Fruit fly (Drosophila melanogaster) whole organism, embryonic: ENCODE data around the gene CG15403.

ENCODE experiments used
- Atf6 ChIP-seq: fragments of 200-800 bp; sonication (Bioruptor generic); IDR thresholded peaks from 2 replicates; pipeline ENCODE4 v1.3.6; 2022; ENCODE audit warnings: missing biosample characterization, missing genetic modification characterization
- B-H1 ChIP-seq: fragments of 200-800 bp; sonication (Bioruptor generic); IDR thresholded peaks from 3 replicates; pipeline ENCODE4 v1.3.6; 2022; ENCODE audit warnings: missing biosample characterization, missing genetic modification characterization
- BEAF-32 ChIP-seq: fragments of 200-800 bp; sonication (Bioruptor generic); optimal IDR thresholded peaks from 3 replicates; lab custom pipeline; 2017; ENCODE audit warnings: missing biosample characterization, missing genetic modification characterization, mild to moderate bottlenecking, moderate library complexity, missing genetic modification reagents
- Bteb2 ChIP-seq: fragments of 200-800 bp; sonication (Bioruptor generic); optimal IDR thresholded peaks from 2 replicates; lab custom pipeline; 2016; ENCODE audit warnings: missing biosample characterization, missing genetic modification characterization
- CG10267 ChIP-seq: fragments of 200-800 bp; sonication (Bioruptor generic); optimal IDR thresholded peaks from 2 replicates; lab custom pipeline; 2018; ENCODE audit warnings: missing biosample characterization, mild to moderate bottlenecking, missing genetic modification characterization, moderate library complexity
- CG10431 ChIP-seq: fragments of 200-800 bp; sonication (Bioruptor generic); optimal IDR thresholded peaks from 3 replicates; lab custom pipeline; 2018; ENCODE audit warnings: missing biosample characterization, mild to moderate bottlenecking, missing genetic modification characterization
- CG11247 ChIP-seq: fragments of 200-800 bp; sonication (Bioruptor generic); IDR thresholded peaks from 2 replicates; pipeline ENCODE4 v1.3.6; 2022; ENCODE audit warnings: missing biosample characterization, missing genetic modification characterization
- CG13775 ChIP-seq: fragments of 200-800 bp; sonication (Bioruptor generic); optimal IDR thresholded peaks from 3 replicates; lab custom pipeline; 2017; ENCODE audit warnings: missing biosample characterization, mild to moderate bottlenecking, missing genetic modification characterization
- CG1603 ChIP-seq: fragments of 200-800 bp; sonication (Bioruptor generic); optimal IDR thresholded peaks from 2 replicates; lab custom pipeline; 2019; ENCODE audit warnings: missing biosample characterization, mild to moderate bottlenecking, missing genetic modification characterization, moderate library complexity
- CG17829 ChIP-seq: fragments of 200-800 bp; optimal IDR thresholded peaks from 2 replicates; lab custom pipeline; 2019; ENCODE audit warnings: missing biosample characterization, mild to moderate bottlenecking, missing genetic modification characterization, moderate library complexity
- CG1792 ChIP-seq: fragments of 200-800 bp; sonication (Bioruptor generic); optimal IDR thresholded peaks from 2 replicates; lab custom pipeline; 2016; ENCODE audit warnings: missing biosample characterization, missing genetic modification characterization
- CG18619 ChIP-seq: fragments of 200-800 bp; sonication (Bioruptor generic); optimal IDR thresholded peaks from 3 replicates; lab custom pipeline; 2017; ENCODE audit warnings: missing biosample characterization, mild to moderate bottlenecking, missing genetic modification characterization
- CG31388 ChIP-seq: fragments of 200-800 bp; sonication (Bioruptor generic); optimal IDR thresholded peaks from 2 replicates; lab custom pipeline; 2016; ENCODE audit warnings: missing biosample characterization, missing genetic modification characterization
- CG3163 ChIP-seq: fragments of 200-800 bp; sonication (Bioruptor generic); optimal IDR thresholded peaks from 3 replicates; lab custom pipeline; 2016; ENCODE audit warnings: missing biosample characterization, missing genetic modification characterization
- CG33557 ChIP-seq: fragments of 200-800 bp; sonication (Bioruptor generic); optimal IDR thresholded peaks from 2 replicates; lab custom pipeline; 2019; ENCODE audit warnings: missing biosample characterization, mild to moderate bottlenecking, missing genetic modification characterization, moderate library complexity
- CG42726 ChIP-seq: fragments of 200-800 bp; sonication (Bioruptor generic); IDR thresholded peaks from 2 replicates; pipeline ENCODE4 v1.3.6; 2022; ENCODE audit warnings: missing biosample characterization, missing genetic modification characterization; ENCODE audit not compliant: partially characterized antibody
- CG4328 ChIP-seq: fragments of 200-800 bp; sonication (Bioruptor generic); optimal IDR thresholded peaks from 3 replicates; lab custom pipeline; 2017; ENCODE audit warnings: missing biosample characterization, missing genetic modification reagents, missing genetic modification characterization
- CG6254 ChIP-seq: fragments of 200-800 bp; sonication (Bioruptor generic); optimal IDR thresholded peaks from 3 replicates; lab custom pipeline; 2017; ENCODE audit warnings: mild to moderate bottlenecking, missing biosample characterization, missing genetic modification reagents, missing genetic modification characterization
- CG6272 ChIP-seq: fragments of 200-800 bp; sonication (Bioruptor generic); IDR thresholded peaks from 2 replicates; pipeline ENCODE4 v1.3.6; 2022; ENCODE audit warnings: missing biosample characterization, missing genetic modification characterization
- CG6791 ChIP-seq: fragments of 200-800 bp; sonication (Bioruptor generic); IDR thresholded peaks from 3 replicates; pipeline ENCODE4 v1.3.6; 2022; ENCODE audit warnings: missing biosample characterization, missing genetic modification characterization; ENCODE audit not compliant: partially characterized antibody
- Camta ChIP-seq: fragments of 200-800 bp; sonication (Bioruptor generic); optimal IDR thresholded peaks from 2 replicates; lab custom pipeline; 2016; ENCODE audit warnings: missing biosample characterization, missing genetic modification characterization
- ERR ChIP-seq: fragments of 200-800 bp; sonication (Bioruptor generic); optimal IDR thresholded peaks from 2 replicates; lab custom pipeline; 2016; ENCODE audit warnings: missing biosample characterization, missing genetic modification characterization
- Fer3 ChIP-seq: fragments of 200-800 bp; sonication (Bioruptor generic); optimal IDR thresholded peaks from 2 replicates; lab custom pipeline; 2018; ENCODE audit warnings: missing biosample characterization, mild to moderate bottlenecking, missing genetic modification characterization, moderate library complexity
- GATAe ChIP-seq: fragments of 200-800 bp; sonication (Bioruptor generic); conservative IDR thresholded peaks from 2 replicates; pipeline ENCODE4 v1.3.6; 2022; ENCODE audit warnings: missing biosample characterization, missing genetic modification characterization
- Ptx1 ChIP-seq: fragments of 200-800 bp; sonication (Bioruptor generic); IDR thresholded peaks from 2 replicates; pipeline ENCODE4 v1.3.6; 2022; ENCODE audit warnings: missing biosample characterization, missing genetic modification characterization
- Usf ChIP-seq: fragments of 200-800 bp; sonication (Bioruptor generic); optimal IDR thresholded peaks from 2 replicates; lab custom pipeline; 2017; ENCODE audit warnings: missing genotype, missing biosample characterization, missing genetic modification characterization
- Xbp1 ChIP-seq: fragments of 200-800 bp; sonication (Bioruptor generic); optimal IDR thresholded peaks from 3 replicates; lab custom pipeline; 2016; ENCODE audit warnings: missing biosample characterization, mild to moderate bottlenecking, missing genetic modification characterization
- abd-A ChIP-seq: fragments of 200-800 bp; sonication (Bioruptor generic); optimal IDR thresholded peaks from 3 replicates; lab custom pipeline; 2019; ENCODE audit warnings: missing biosample characterization, mild to moderate bottlenecking, missing genetic modification characterization, moderate library complexity
- ara ChIP-seq: fragments of 200-800 bp; sonication (Bioruptor generic); IDR thresholded peaks from 2 replicates; pipeline ENCODE4 v1.3.6; 2022; ENCODE audit warnings: missing biosample characterization, missing genetic modification characterization
- bbx ChIP-seq: fragments of 200-800 bp; sonication (Bioruptor generic); IDR thresholded peaks from 2 replicates; pipeline ENCODE4 v1.3.6; 2022; ENCODE audit warnings: missing biosample characterization, missing genetic modification characterization; ENCODE audit not compliant: partially characterized antibody
- bigmax ChIP-seq: fragments of 200-800 bp; sonication (Bioruptor generic); optimal IDR thresholded peaks from 2 replicates; lab custom pipeline; 2018; ENCODE audit warnings: missing biosample characterization, mild to moderate bottlenecking, missing genetic modification characterization
- caup ChIP-seq: fragments of 200-800 bp; sonication (Bioruptor generic); optimal IDR thresholded peaks from 3 replicates; lab custom pipeline; 2017; ENCODE audit warnings: missing biosample characterization, mild to moderate bottlenecking, missing genetic modification characterization, moderate library complexity; ENCODE audit not compliant: severe bottlenecking
- chm ChIP-seq: fragments of 200-800 bp; sonication (Bioruptor generic); IDR thresholded peaks from 2 replicates; pipeline ENCODE4 v1.3.6; 2022; ENCODE audit warnings: missing biosample characterization, missing genetic modification characterization
- cwo ChIP-seq: fragments of 200-800 bp; sonication (Bioruptor generic); optimal IDR thresholded peaks from 3 replicates; lab custom pipeline; 2017; ENCODE audit warnings: missing biosample characterization, missing genetic modification characterization, mild to moderate bottlenecking, moderate library complexity, missing genetic modification reagents
- dan ChIP-seq: fragments of 200-800 bp; sonication (Bioruptor generic); IDR thresholded peaks from 2 replicates; pipeline ENCODE4 v1.3.6; 2022; ENCODE audit warnings: missing biosample characterization, missing genetic modification characterization
- ems ChIP-seq: fragments of 200-800 bp; sonication (Bioruptor generic); optimal IDR thresholded peaks from 3 replicates; lab custom pipeline; 2016; ENCODE audit warnings: missing biosample characterization, missing genetic modification characterization
- esg ChIP-seq: fragments of 200-800 bp; sonication (Bioruptor generic); conservative IDR thresholded peaks from 2 replicates; pipeline ENCODE4 v1.3.6; 2022; ENCODE audit warnings: missing biosample characterization, missing genetic modification characterization
- eve ChIP-seq, 2 experiments: fragments of >200 bp; optimal IDR thresholded peaks; 2 replicates each; lab custom pipeline; 2017; ENCODE audit warnings: missing biosample characterization in 2 of 2, missing genetic modification characterization in 2 of 2
- exex ChIP-seq: fragments of 200-800 bp; sonication (Bioruptor generic); optimal IDR thresholded peaks from 4 replicates; lab custom pipeline; 2018; ENCODE audit warnings: missing biosample characterization, mild to moderate bottlenecking, missing genetic modification characterization, moderate library complexity
- eyg ChIP-seq: fragments of 200-800 bp; sonication (Bioruptor generic); optimal IDR thresholded peaks from 3 replicates; lab custom pipeline; 2016; ENCODE audit warnings: missing biosample characterization, missing genetic modification characterization
- fd64A ChIP-seq: fragments of 200-800 bp; sonication (Bioruptor generic); optimal IDR thresholded peaks from 3 replicates; lab custom pipeline; 2018; ENCODE audit warnings: missing biosample characterization, mild to moderate bottlenecking, missing genetic modification characterization
- luna ChIP-seq: fragments of 200-800 bp; sonication (Bioruptor generic); optimal IDR thresholded peaks from 2 replicates; lab custom pipeline; 2016; ENCODE audit warnings: missing biosample characterization, missing genetic modification characterization
- mirr ChIP-seq: fragments of 200-800 bp; sonication (Bioruptor generic); optimal IDR thresholded peaks from 3 replicates; lab custom pipeline; 2018; ENCODE audit warnings: missing biosample characterization, mild to moderate bottlenecking, missing genetic modification characterization
- pb ChIP-seq: fragments of 200-800 bp; sonication (Bioruptor generic); optimal IDR thresholded peaks from 3 replicates; lab custom pipeline; 2016; ENCODE audit warnings: missing biosample characterization, missing genetic modification characterization
- pnt ChIP-seq: fragments of 200-800 bp; sonication (Bioruptor generic); optimal IDR thresholded peaks from 3 replicates; lab custom pipeline; 2016; ENCODE audit warnings: missing biosample characterization, missing genetic modification characterization
- repo ChIP-seq: fragments of 200-800 bp; sonication (Bioruptor generic); optimal IDR thresholded peaks from 2 replicates; lab custom pipeline; 2016; ENCODE audit warnings: missing biosample characterization, missing genetic modification characterization
- row ChIP-seq: fragments of 200-800 bp; sonication (Bioruptor generic); IDR thresholded peaks from 3 replicates; pipeline ENCODE4 v1.3.6; 2022; ENCODE audit warnings: missing biosample characterization, missing genetic modification characterization
- stwl ChIP-seq: fragments of 200-800 bp; sonication (Bioruptor generic); optimal IDR thresholded peaks from 3 replicates; lab custom pipeline; 2018; ENCODE audit warnings: missing biosample characterization, mild to moderate bottlenecking, missing genetic modification characterization, moderate library complexity
- tll ChIP-seq, 2 experiments: fragments of 200-800 bp in 1 of 2; fragments of >200 bp in 1 of 2; sonication (Bioruptor generic) in 1 of 2; optimal IDR thresholded peaks; 2 replicates each; lab custom pipeline; 2017 to 2019; ENCODE audit warnings: missing biosample characterization in 2 of 2, missing genetic modification characterization in 2 of 2, mild to moderate bottlenecking in 1 of 2, moderate library complexity in 1 of 2
- trem ChIP-seq: fragments of 200-800 bp; optimal IDR thresholded peaks from 3 replicates; lab custom pipeline; 2019; ENCODE audit warnings: missing biosample characterization, mild to moderate bottlenecking, missing genetic modification characterization, moderate library complexity

Gene CG15403

dm6 chr2L:3170949-3171579 lies 42.6 kb downstream of the CG15403 start, which contains the start of gene CG44002 (continued):
- TF ChIP-seq GATAe = no peak
- TF ChIP-seq CG42726 (GFP tag; lab: Robert Waterston, UW) = no peak
- peak; percentile 14 for TF ChIP-seq CG10267 (tag; lab: Kevin White, UChicago)
- TF ChIP-seq repo (GFP tag; lab: Kevin White, UChicago) = no peak
- TF ChIP-seq chm (GFP tag; lab: Robert Waterston, UW) = no peak
- no peak for TF ChIP-seq mirr
- TF ChIP-seq CG1603 (tag; lab: Kevin White, UChicago) = peak; percentile 35
- TF ChIP-seq CG31388 = no peak
- no peak for TF ChIP-seq ara (GFP tag; lab: Robert Waterston, UW)
- TF ChIP-seq Ptx1 (GFP tag; lab: Robert Waterston, UW) = no peak
- TF ChIP-seq Atf6 = no peak
- no peak for TF ChIP-seq ems (GFP tag; lab: Kevin White, UChicago)
- no peak for TF ChIP-seq CG18619 (GFP tag; lab: Kevin White, UChicago)
- TF ChIP-seq ERR (GFP tag; lab: Kevin White, UChicago) = no peak
- peak; percentile 54 for TF ChIP-seq stwl (tag; lab: Kevin White, UChicago)
- TF ChIP-seq CG13775 (GFP tag; lab: Kevin White, UChicago) = no peak
- TF ChIP-seq trem (tag; lab: Kevin White, UChicago) = peak; percentile 27
- TF ChIP-seq CG6791 = no peak
- no peak for TF ChIP-seq Xbp1
- no peak for TF ChIP-seq Fer3 (tag; lab: Kevin White, UChicago)
- TF ChIP-seq CG4328 (GFP tag; lab: Kevin White, UChicago) = no peak
- no peak for TF ChIP-seq CG1792
- no peak for TF ChIP-seq eyg (GFP tag; lab: Kevin White, UChicago)
- TF ChIP-seq CG3163 (GFP tag; lab: Kevin White, UChicago) = no peak
- TF ChIP-seq eve (GFP tag; optimal IDR thresholded peaks at IDR 0.05; lab: Kevin White, UChicago) = peak in 1 of 2 experiments; percentile 36
- TF ChIP-seq Camta (GFP tag; lab: Kevin White, UChicago) = no peak
- peak; percentile 99 for TF ChIP-seq CG6254 (GFP tag; lab: Kevin White, UChicago)
- no peak for TF ChIP-seq tll (GFP tag; optimal IDR thresholded peaks at IDR 0.05; lab: Kevin White, UChicago)
- no peak for TF ChIP-seq cwo (GFP tag; lab: Kevin White, UChicago)
- TF ChIP-seq row (GFP tag; lab: Robert Waterston, UW) = no peak
- TF ChIP-seq pb = no peak
- TF ChIP-seq, all 482 proteins: peak for 27

- TF ChIP-seq CG11247 (GFP tag; lab: Robert Waterston, UW) (no peak), bigmax (GFP tag; lab: Kevin White, UChicago) (no peak), caup (GFP tag; lab: Kevin White, UChicago) (peak; percentile 43), Bteb2 (GFP tag; lab: Kevin White, UChicago) (peak; percentile 12), abd-A (tag; lab: Kevin White, UChicago) (no peak), pnt (GFP tag; lab: Kevin White, UChicago) (no peak), esg (no peak), B-H1 (no peak), CG17829 (tag; lab: Kevin White, UChicago) (no peak), Usf (GFP tag; lab: Kevin White, UChicago) (no peak), CG6272 (no peak), pb (no peak), dan (GFP tag; lab: Robert Waterston, UW) (no peak), CG10431 (GFP tag; lab: Kevin White, UChicago) (peak; percentile 31), BEAF-32 (GFP tag; lab: Kevin White, UChicago) (no peak), fd64A (GFP tag; lab: Kevin White, UChicago) (no peak), CG33557 (GFP tag; lab: Kevin White, UChicago) (no peak), exex (tag; lab: Kevin White, UChicago) (peak; percentile 2), bbx (GFP tag; lab: Robert Waterston, UW) (peak; percentile 94), luna (GFP tag; lab: Kevin White, UChicago) (no peak)
Measured at dm6 chr2L:3172745-3173271, 44.4 kb downstream of the CG15403 start.
